Worm (Caenorhabditis elegans) whole organism, L4 larva: Measurements from ENCODE around the gene nhr-128.
A peak's percentile ranks its signal among the peaks of the same experiment; 100 is the strongest.

Experiments used
- F10B5.3 ChIP-seq: sonication (generic microtip); optimal IDR thresholded peaks from 2 replicates; lab custom pipeline; 2016; ENCODE audit warnings: mild to moderate bottlenecking, missing genetic modification characterization, missing compliant biosample characterization
- aha-1 ChIP-seq: fragments of 150-350 bp; peaks from one replicate; lab custom pipeline; 2014; ENCODE audit warnings: missing biosample characterization, missing genetic modification characterization
- arid-1 ChIP-seq: fragments of 200-800 bp; sonication (Bioruptor generic); conservative IDR thresholded peaks from 2 replicates; pipeline ENCODE4 v1.3.6; 2022; ENCODE audit warnings: missing genetic modification reagents, missing genetic modification characterization, missing compliant biosample characterization
- ces-1 ChIP-seq: fragments of 150-350 bp; sonication (generic microtip); optimal IDR thresholded peaks from 4 replicates; lab custom pipeline; 2014; ENCODE audit warnings: missing biosample characterization, missing genetic modification reagents, missing genetic modification characterization
- hif-1 ChIP-seq, 2 experiments: sonication (generic microtip); optimal IDR thresholded peaks; 2 replicates each; lab custom pipeline; 2016 to 2017; ENCODE audit warnings: missing compliant biosample characterization in 2 of 2, missing genetic modification characterization in 2 of 2, missing genetic modification reagents in 2 of 2, missing genotype in 2 of 2, mild to moderate bottlenecking in 1 of 2
- hlh-30 ChIP-seq: sonication (generic microtip); optimal IDR thresholded peaks from 2 replicates; lab custom pipeline; 2017; ENCODE audit warnings: antibody characterized with exemption, mild to moderate bottlenecking, missing genetic modification characterization, missing compliant biosample characterization; ENCODE audit not compliant: insufficient read depth
- lin-13 ChIP-seq: fragments of 150-350 bp; optimal IDR thresholded peaks from 2 replicates; lab custom pipeline; 2014; ENCODE audit warnings: missing biosample characterization, missing genetic modification reagents, missing genetic modification characterization
- mdt-29 ChIP-seq: fragments of 200-800 bp; sonication (Bioruptor generic); IDR thresholded peaks from 2 replicates; pipeline ENCODE4 v1.3.6; 2022; ENCODE audit warnings: missing genetic modification reagents, missing genetic modification characterization, missing compliant biosample characterization
- nhr-10 ChIP-seq: fragments of 150-350 bp; optimal IDR thresholded peaks from 2 replicates; lab custom pipeline; 2014; ENCODE audit warnings: missing biosample characterization, missing genetic modification characterization
- nhr-25 ChIP-seq: sonication (generic microtip); optimal IDR thresholded peaks from 2 replicates; lab custom pipeline; 2017; ENCODE audit warnings: missing genetic modification characterization, mild to moderate bottlenecking, missing compliant biosample characterization, antibody characterized with exemption, moderate library complexity, borderline replicate concordance; ENCODE audit not compliant: insufficient read depth
- nhr-77 ChIP-seq: fragments of 150-350 bp; optimal IDR thresholded peaks from 2 replicates; lab custom pipeline; 2014; ENCODE audit warnings: missing biosample characterization, missing genetic modification characterization
- pha-4 ChIP-seq, 2 experiments: fragments of 150-350 bp in 1 of 2; fragments of 200-800 bp in 1 of 2; sonication (Bioruptor generic) in 1 of 2; IDR thresholded peaks in 1 of 2; optimal IDR thresholded peaks in 1 of 2; 2 replicates each; pipeline versions ENCODE4 v1.3.6 to Lab custom; 2014 to 2022; ENCODE audit warnings: missing genetic modification characterization in 2 of 2, missing genetic modification reagents in 2 of 2, missing biosample characterization in 1 of 2, missing compliant biosample characterization in 1 of 2
- snpc-4 ChIP-seq: fragments of 150-350 bp; optimal IDR thresholded peaks from 2 replicates; lab custom pipeline; 2014; ENCODE audit warnings: missing biosample characterization, missing genetic modification characterization

ce11 chrV:2216927-2217326, 4.9 kb upstream of the nhr-128 start:
- TF ChIP-seq F10B5.3 (tag; lab: Kevin White, UChicago) = no peak
- no peak for TF ChIP-seq nhr-25 (tag; lab: Kevin White, UChicago)
- no peak for TF ChIP-seq nhr-77
- TF ChIP-seq ces-1 (GFP tag; lab: Kevin White, UChicago) = no peak
- no peak for TF ChIP-seq hlh-30 (tag; lab: Kevin White, UChicago)
- no peak for TF ChIP-seq lin-13 (GFP tag; lab: Kevin White, UChicago)
- peak; percentile 91 for TF ChIP-seq aha-1 (tag; lab: Kevin White, UChicago)
- no peak for TF ChIP-seq snpc-4 (tag; lab: Kevin White, UChicago)
- TF ChIP-seq hif-1 (tag; optimal IDR thresholded peaks at IDR 0.05; lab: Kevin White, UChicago) = no peak
- no peak for TF ChIP-seq nhr-10
- no peak for TF ChIP-seq pha-4 (GFP tag; IDR thresholded peaks at IDR 0.05; lab: Robert Waterston, UW)
- TF ChIP-seq pha-4 (tag; optimal IDR thresholded peaks at IDR 0.05; lab: Kevin White, UChicago) = no peak
- TF ChIP-seq arid-1 (GFP tag; lab: Robert Waterston, UW) = no peak
- no peak for TF ChIP-seq mdt-29 (GFP tag; lab: Robert Waterston, UW)
